Worm (Caenorhabditis elegans) whole organism, young adult: ENCODE measurements around the gene Y82E9BR.17.

Experiments
- lin-54 ChIP-seq: fragments of 200-800 bp; sonication (Bioruptor generic); optimal IDR thresholded peaks from 2 replicates; lab custom pipeline; 2018; ENCODE audit warnings: mild to moderate bottlenecking, missing genetic modification characterization, missing compliant biosample characterization
- nhr-120 ChIP-seq: fragments of 200-800 bp; sonication (Bioruptor generic); IDR thresholded peaks from 2 replicates; pipeline ENCODE4 v1.3.6; 2022; ENCODE audit warnings: missing genetic modification characterization, missing compliant biosample characterization

ce11 chrIII:1413125-1413837 is 42.3 kb downstream of the Y82E9BR.17 start:
- TF ChIP-seq nhr-120 (GFP tag; lab: Robert Waterston, UW), result no peak
- peak; percentile 27 for TF ChIP-seq lin-54 (GFP tag; lab: Kevin White, UChicago)
